Fruit fly (Drosophila melanogaster) whole organism: ENCODE measurements around the gene CG33658.

ENCODE experiments used
- CG8478 ChIP-seq: fragments of >200 bp; optimal IDR thresholded peaks from 2 replicates; lab custom pipeline; 2018; ENCODE audit warnings: inconsistent platforms
- usp ChIP-seq: fragments of >200 bp; optimal IDR thresholded peaks from 2 replicates; lab custom pipeline; 2017; ENCODE audit warnings: missing biosample characterization, missing genetic modification characterization, mixed read lengths

DNA sequence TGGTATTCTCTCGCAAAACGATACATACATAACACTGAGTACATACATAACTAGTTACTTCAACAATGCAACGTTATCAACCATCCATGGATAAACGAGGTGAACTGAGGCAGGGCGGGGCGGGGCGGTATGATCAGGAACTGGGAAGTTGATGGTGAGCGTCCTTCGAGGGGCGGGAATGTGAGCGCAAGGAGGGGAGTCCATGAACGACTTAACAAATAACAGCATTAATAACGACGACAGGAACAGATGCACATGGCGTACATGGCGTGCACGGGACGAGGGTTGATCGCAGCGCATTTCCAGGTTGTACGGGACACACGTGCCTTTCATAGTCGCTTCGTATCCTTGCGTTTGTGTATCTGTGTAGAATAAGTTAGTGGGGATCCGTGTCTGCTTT lies 27.0 kb upstream of the CG33658 start:
- TF ChIP-seq usp (GFP tag; lab: Kevin White, UChicago) (no peak), CG8478 (lab: Kevin White, UChicago) (no peak)
